Fruit fly (Drosophila melanogaster): ENCODE data around the gene CG14841.

- TF ChIP-seq Optix (GFP tag; IDR thresholded peaks at IDR 0.05) (no peak), row (GFP tag; IDR thresholded peaks at IDR 0.05) (peak; percentile 84), br (optimal IDR thresholded peaks at IDR 0.05) (no peak), Abd-B (GFP tag; optimal IDR thresholded peaks at IDR 0.05) (peak; percentile 61), CG8765 (GFP tag; IDR thresholded peaks at IDR 0.05) (no peak), otp (GFP tag; IDR thresholded peaks at IDR 0.05) (no peak)
These were observed 46.6 kb upstream of the CG14841 start, which contains the start of gene Polr2I for dm6 chr3R:14308801-14309217.

All from whole organism, embryonic.